Fruit fly (Drosophila melanogaster) whole organism, embryonic: Measurements from ENCODE around the gene Eno.

Experiments
- CG12391 ChIP-seq: fragments of 200-800 bp; sonication (Bioruptor generic); optimal IDR thresholded peaks from 3 replicates; lab custom pipeline; 2018; ENCODE audit warnings: missing biosample characterization, mild to moderate bottlenecking, missing genetic modification characterization, moderate library complexity
- Xrp1 ChIP-seq: fragments of 200-800 bp; sonication (Bioruptor generic); IDR thresholded peaks from 2 replicates; pipeline ENCODE4 v1.3.6; 2022; ENCODE audit warnings: missing biosample characterization, missing genetic modification characterization
- disco-r ChIP-seq: fragments of 200-800 bp; sonication (Bioruptor generic); optimal IDR thresholded peaks from 2 replicates; lab custom pipeline; 2016; ENCODE audit warnings: missing biosample characterization, missing genetic modification characterization
- inv ChIP-seq: fragments of 200-800 bp; sonication (Bioruptor generic); IDR thresholded peaks from 2 replicates; pipeline ENCODE4 v1.3.6; 2022; ENCODE audit warnings: missing biosample characterization, missing genetic modification characterization; ENCODE audit not compliant: partially characterized antibody

dm6 chr2L:1758853-1759252 lies 29.4 kb upstream of the Eno start, which contains the start of gene CG17650:
- TF ChIP-seq disco-r, result no peak
- TF ChIP-seq Xrp1 (GFP tag; lab: Robert Waterston, UW), result no peak
- TF ChIP-seq CG12391 (tag; lab: Kevin White, UChicago), result no peak
- no peak for TF ChIP-seq inv
